Worm (Caenorhabditis elegans): Measurements from ENCODE around the gene F19C7.2.
A peak's percentile ranks its signal among the peaks of the same experiment; 100 is the strongest.

Gene F19C7.2

ce11 chrIV:4568402-4568891 lies 31.3 kb upstream of the F19C7.2 start, which contains the start of gene F28E10.1:
Gene F28E10.1 (plus strand): TSS chrIV:4568841.
- TF ChIP-seq eyg-1 (tag; optimal IDR thresholded peaks at IDR 0.05): no peak
- TF ChIP-seq dmd-4 (tag; optimal IDR thresholded peaks at IDR 0.05; ENCODE audit: borderline replicate concordance): no peak
- no peak for TF ChIP-seq sox-4 (tag; optimal IDR thresholded peaks at IDR 0.05)
- no peak for TF ChIP-seq K02D7.2 (tag; optimal IDR thresholded peaks at IDR 0.05)
- peak; percentile 38 for TF ChIP-seq ceh-31 (tag; optimal IDR thresholded peaks at IDR 0.05)
- TF ChIP-seq ceh-2 (tag; optimal IDR thresholded peaks at IDR 0.05): no peak
- TF ChIP-seq T23F11.4 (GFP tag; optimal IDR thresholded peaks at IDR 0.05): no peak
- TF ChIP-seq nfya-1 (tag; optimal IDR thresholded peaks at IDR 0.05): no peak
- no peak for TF ChIP-seq syd-9 (tag; optimal IDR thresholded peaks at IDR 0.05)
- TF ChIP-seq unc-86 (tag; optimal IDR thresholded peaks at IDR 0.05): no peak
- TF ChIP-seq unc-42 (tag; optimal IDR thresholded peaks at IDR 0.05): peak; percentile 86

ce11 chrIV:4570599-4570998 lies 29.2 kb upstream of the F19C7.2 start:
- TF ChIP-seq fax-1 (tag; optimal IDR thresholded peaks at IDR 0.05): no peak
- TF ChIP-seq ceh-2 (tag; optimal IDR thresholded peaks at IDR 0.05): no peak
- TF ChIP-seq hlh-30 (tag; optimal IDR thresholded peaks at IDR 0.05; ENCODE audit: insufficient read depth): no peak
- no peak for TF ChIP-seq pat-9 (tag; optimal IDR thresholded peaks at IDR 0.05)
- TF ChIP-seq ets-4 (tag; optimal IDR thresholded peaks at IDR 0.05): no peak
- no peak for TF ChIP-seq elt-4 (tag; optimal IDR thresholded peaks at IDR 0.05)
- peak; percentile 89 for TF ChIP-seq unc-42 (tag; optimal IDR thresholded peaks at IDR 0.05)
- no peak for TF ChIP-seq syd-9 (tag; optimal IDR thresholded peaks at IDR 0.05)
- TF ChIP-seq ceh-24 (tag; optimal IDR thresholded peaks at IDR 0.05): no peak
- TF ChIP-seq ceh-31 (tag; optimal IDR thresholded peaks at IDR 0.05): peak; percentile 69
- TF ChIP-seq ceh-45 (GFP tag; IDR thresholded peaks at IDR 0.05): no peak
- no peak for TF ChIP-seq ahr-1 (tag; optimal IDR thresholded peaks at IDR 0.05)
- no peak for TF ChIP-seq ttx-3 (tag; optimal IDR thresholded peaks at IDR 0.05)
- TF ChIP-seq unc-55 (GFP tag; optimal IDR thresholded peaks at IDR 0.05): peak; percentile 19
- no peak for TF ChIP-seq hlh-15 (tag; optimal IDR thresholded peaks at IDR 0.05)
- TF ChIP-seq ceh-19 (GFP tag; optimal IDR thresholded peaks at IDR 0.05): no peak
- TF ChIP-seq T23F11.4 (GFP tag; optimal IDR thresholded peaks at IDR 0.05): no peak
- TF ChIP-seq pax-1 (tag; optimal IDR thresholded peaks at IDR 0.05): no peak
- TF ChIP-seq zip-5 (tag; optimal IDR thresholded peaks at IDR 0.05): no peak
- no peak for TF ChIP-seq pag-3 (tag; optimal IDR thresholded peaks at IDR 0.05; ENCODE audit: borderline replicate concordance)
- TF ChIP-seq hlh-6 (tag; optimal IDR thresholded peaks at IDR 0.05): no peak
- TF ChIP-seq lin-11 (tag; optimal IDR thresholded peaks at IDR 0.05): no peak
- TF ChIP-seq eyg-1 (tag; optimal IDR thresholded peaks at IDR 0.05): no peak
- TF ChIP-seq unc-86 (tag; optimal IDR thresholded peaks at IDR 0.05): no peak
- no peak for TF ChIP-seq npax-4 (tag; optimal IDR thresholded peaks at IDR 0.05)
- no peak for TF ChIP-seq dve-1 (tag; optimal IDR thresholded peaks at IDR 0.05)
- TF ChIP-seq K09A11.1 (tag; optimal IDR thresholded peaks at IDR 0.05; ENCODE audit: insufficient read depth): no peak
- no peak for TF ChIP-seq ceh-6 (GFP tag; optimal IDR thresholded peaks at IDR 0.05)
- TF ChIP-seq ceh-34 (tag; optimal IDR thresholded peaks at IDR 0.05): peak; percentile 20

- TF ChIP-seq ceh-6 (GFP tag; optimal IDR thresholded peaks at IDR 0.05) (no peak), elt-2 (tag; optimal IDR thresholded peaks at IDR 0.05) (no peak), hlh-6 (tag; optimal IDR thresholded peaks at IDR 0.05) (no peak), pha-4 (tag; optimal IDR thresholded peaks at IDR 0.05) (no peak), odd-2 (tag; optimal IDR thresholded peaks at IDR 0.05) (no peak)
Observed at ce11 chrIV:4574051-4574450, 25.7 kb upstream of the F19C7.2 start.

ce11 chrIV:4576847-4577246 lies 22.9 kb upstream of the F19C7.2 start:
- TF ChIP-seq ets-4 (tag; optimal IDR thresholded peaks at IDR 0.05) (no peak), fkh-6 (tag; optimal IDR thresholded peaks at IDR 0.05) (no peak), madf-2 (tag; optimal IDR thresholded peaks at IDR 0.05) (no peak), ama-1 (optimal IDR thresholded peaks at IDR 0.05) (no peak), odd-2 (tag; optimal IDR thresholded peaks at IDR 0.05) (no peak), ahr-1 (tag; optimal IDR thresholded peaks at IDR 0.05) (no peak), dmd-4 (tag; optimal IDR thresholded peaks at IDR 0.05; ENCODE audit: borderline replicate concordance) (no peak), pha-2 (tag; optimal IDR thresholded peaks at IDR 0.05) (no peak), lin-11 (tag; optimal IDR thresholded peaks at IDR 0.05) (no peak), unc-55 (GFP tag; optimal IDR thresholded peaks at IDR 0.05) (no peak)

Data from whole organism, late embryonic.